Fruit fly (Drosophila melanogaster) S2 (cell line): ENCODE measurements around the gene CG9257.

ENCODE experiments used
- CG8478 ChIP-seq: fragments of >200 bp; optimal IDR thresholded peaks from 2 replicates; lab custom pipeline; 2018
- CTCF ChIP-seq, 2 experiments: fragments of >200 bp; optimal IDR thresholded peaks; 2 replicates each; lab custom pipeline; 2018

CG9257 gene

DNA sequence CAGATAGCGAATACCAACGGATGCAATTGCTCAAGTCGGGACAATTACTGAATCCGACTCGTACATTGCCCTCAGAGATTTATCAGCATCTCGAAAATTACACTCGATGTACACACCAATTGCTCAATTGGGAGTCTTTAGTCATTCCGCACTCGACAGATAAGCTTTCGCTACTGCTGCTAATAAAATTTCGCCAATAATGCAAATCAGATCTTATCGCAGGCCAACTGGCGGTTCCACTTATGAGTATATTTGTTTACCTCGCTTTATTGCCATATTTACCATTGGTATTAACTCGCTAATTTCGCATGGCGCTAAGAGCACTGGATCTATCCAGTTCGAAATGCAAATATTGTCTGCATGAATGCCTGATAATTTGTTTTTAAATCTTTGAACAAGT is 11.0 kb downstream of the CG9257 start:
- TF ChIP-seq CG8478 (lab: Kevin White, UChicago) (no peak), CTCF (optimal IDR thresholded peaks at IDR 0.05; lab: Kevin White, UChicago) (no peak)

DNA sequence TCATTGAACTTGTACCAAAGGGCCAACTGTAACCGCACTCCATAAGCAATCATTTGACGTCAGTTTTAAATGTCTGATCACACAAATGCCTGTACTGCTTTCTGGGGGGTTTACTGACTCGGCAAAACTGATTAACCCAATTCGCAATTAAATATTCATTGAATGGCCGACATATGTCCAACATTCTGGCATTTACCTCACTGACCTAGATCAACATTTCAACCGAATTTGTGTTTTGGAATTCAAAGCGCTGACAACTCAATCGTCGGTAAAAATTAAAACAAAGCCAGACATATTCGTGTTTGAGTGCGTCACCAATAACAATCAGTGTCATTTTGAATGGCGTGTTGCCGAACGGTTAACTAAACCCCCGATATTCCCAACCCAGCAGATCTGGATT is 13.1 kb downstream of the CG9257 start:
- TF ChIP-seq CTCF (optimal IDR thresholded peaks at IDR 0.05; lab: Kevin White, UChicago) (no peak), CG8478 (lab: Kevin White, UChicago) (no peak)

DNA sequence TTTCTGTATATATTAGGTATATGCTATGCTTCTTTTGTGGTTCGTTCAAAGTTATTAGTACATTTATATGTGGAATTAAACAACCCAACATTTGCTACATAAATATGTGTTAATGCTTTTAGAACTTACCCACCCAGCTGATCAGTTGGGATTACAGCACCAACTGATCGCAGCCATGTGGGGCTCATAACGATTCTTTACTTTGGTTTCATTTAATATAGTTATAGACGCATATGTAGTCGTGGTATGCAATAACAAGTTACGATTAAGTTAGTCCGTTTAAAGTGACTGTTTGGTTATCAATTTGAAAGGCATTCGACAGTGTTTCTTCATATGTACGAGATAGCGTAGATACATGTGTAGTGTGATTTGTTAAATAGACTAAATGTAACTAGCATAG is 33.2 kb downstream of the CG9257 start:
- TF ChIP-seq CG8478 (lab: Kevin White, UChicago) = no peak
- TF ChIP-seq CTCF (optimal IDR thresholded peaks at IDR 0.05; lab: Kevin White, UChicago) = no peak

DNA sequence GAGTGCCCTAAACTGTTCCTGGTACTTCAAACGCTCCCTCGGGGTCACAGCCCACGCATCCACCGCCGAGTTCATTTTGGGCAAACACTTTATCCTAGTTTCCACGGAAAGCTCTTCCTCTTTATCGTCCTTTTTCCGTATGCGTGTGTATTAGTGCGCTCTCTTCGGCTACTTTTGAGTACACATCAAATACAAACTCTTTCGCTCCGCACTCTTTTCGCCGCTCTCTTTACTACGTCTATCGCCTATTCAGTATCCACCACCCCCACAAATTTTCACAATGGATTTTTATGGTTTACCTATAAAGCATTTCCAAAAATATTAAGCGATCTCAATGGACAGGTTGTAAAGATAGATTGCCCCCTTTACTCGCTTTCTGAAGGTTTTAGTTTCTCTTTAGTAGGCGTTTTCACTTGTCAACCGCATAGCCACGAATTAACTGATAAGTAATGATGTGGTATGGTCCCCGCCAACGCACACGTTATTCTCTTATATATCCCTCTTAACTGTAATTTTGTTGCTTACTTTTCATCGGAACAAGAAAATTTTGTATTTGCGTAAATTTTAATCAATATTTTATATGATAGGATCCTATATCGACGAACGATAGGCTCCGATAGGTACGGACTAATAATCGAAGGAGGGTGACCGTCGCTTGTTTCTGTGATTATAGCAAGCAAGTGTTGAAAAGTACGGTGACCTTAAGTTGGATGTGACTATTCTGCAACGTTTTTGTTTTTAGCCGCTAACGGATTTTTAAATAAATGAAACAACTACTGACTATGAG is 39.4 kb downstream of the CG9257 start, which contains the start of gene Dap160:
Gene Dap160, minus strand, starts transcription at position 634 of the 787 bp plus-strand sequence.
- no peak for TF ChIP-seq CTCF (optimal IDR thresholded peaks at IDR 0.05; lab: Kevin White, UChicago)
- TF ChIP-seq CG8478 (lab: Kevin White, UChicago) = no peak

DNA sequence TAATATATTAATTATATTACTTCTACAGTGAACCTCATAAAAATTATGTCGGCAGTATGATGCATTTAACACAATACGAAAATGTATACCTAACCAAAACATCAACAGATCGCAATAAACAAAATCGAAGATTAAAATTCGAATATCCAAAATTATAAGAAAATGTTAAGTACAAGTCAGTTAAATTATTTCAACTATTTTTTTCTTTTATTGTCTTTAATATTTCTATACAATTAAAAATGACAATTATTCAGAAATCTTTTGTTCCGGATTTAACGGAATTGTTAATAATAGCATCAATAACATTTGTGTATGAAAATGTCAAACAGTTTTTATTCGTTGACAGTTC is 39.9 kb downstream of the CG9257 start:
- no peak for TF ChIP-seq CTCF (optimal IDR thresholded peaks at IDR 0.05; lab: Kevin White, UChicago)
- no peak for TF ChIP-seq CG8478 (lab: Kevin White, UChicago)

DNA sequence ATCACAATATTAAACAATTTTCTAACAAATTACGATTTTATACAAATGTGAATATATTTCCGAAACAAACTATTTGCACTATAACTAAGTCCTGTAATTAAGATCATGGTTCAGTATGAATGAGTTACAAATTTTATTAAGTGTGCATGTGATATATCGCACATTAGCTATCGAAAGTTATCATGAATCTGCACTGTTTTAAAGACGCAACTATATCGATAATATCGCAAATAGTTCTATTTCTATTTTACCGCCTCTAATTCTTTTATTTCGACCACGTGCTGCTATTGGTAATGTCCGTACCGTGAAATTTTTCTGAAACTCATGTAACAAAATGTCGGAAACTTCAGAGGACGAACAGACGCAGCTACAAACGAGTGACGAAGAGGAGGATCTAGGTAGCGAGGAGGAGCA is 40.4 kb downstream of the CG9257 start, which contains the start of gene pths:
Gene pths, plus strand, starts transcription at position 258 of the 414 bp plus-strand sequence.
- TF ChIP-seq CTCF (optimal IDR thresholded peaks at IDR 0.05; lab: Kevin White, UChicago) (no peak), CG8478 (lab: Kevin White, UChicago) (no peak)

DNA sequence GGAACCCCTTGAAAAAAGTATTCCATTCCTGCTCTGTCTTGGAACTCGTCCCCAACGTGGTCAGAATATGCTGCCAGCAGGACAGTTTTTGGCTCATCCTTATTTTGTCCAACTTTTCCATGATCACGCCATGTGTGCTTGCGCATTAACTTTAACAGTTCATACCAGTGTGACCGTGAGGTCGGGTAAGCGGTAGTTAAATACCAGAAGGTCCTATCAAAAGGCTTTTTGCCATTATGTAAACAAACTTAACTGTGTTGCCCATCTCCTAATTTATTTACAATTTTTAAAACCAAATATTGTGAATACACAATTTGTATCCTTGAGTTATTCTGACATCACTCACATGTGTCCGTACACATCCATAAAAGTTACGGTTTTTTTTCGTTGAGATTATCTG is 45.7 kb downstream of the CG9257 start, which contains the start of gene del:
Gene del, minus strand, starts transcription at position 305 of the 400 bp plus-strand sequence.
- TF ChIP-seq CG8478 (lab: Kevin White, UChicago) (no peak), CTCF (optimal IDR thresholded peaks at IDR 0.05; lab: Kevin White, UChicago) (no peak)

DNA sequence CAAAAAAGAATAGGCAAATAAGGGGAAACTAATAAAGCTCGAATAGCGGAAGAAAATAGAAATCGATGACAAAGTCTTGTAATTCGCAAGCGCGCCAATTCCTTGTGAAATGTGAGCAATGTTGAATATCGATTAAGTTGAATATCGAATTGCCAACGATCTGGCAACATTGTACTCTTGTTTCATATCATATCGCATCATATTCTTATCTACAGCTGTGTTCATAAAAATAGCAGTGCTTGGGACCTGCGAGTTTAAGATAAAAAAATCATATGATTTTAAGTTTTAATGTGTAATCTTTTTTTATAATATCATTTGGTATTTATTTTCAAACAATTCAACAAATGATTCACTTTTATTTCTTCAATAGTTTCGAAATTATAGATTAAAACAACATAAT is 46.5 kb downstream of the CG9257 start:
- no peak for TF ChIP-seq CG8478 (lab: Kevin White, UChicago)
- TF ChIP-seq CTCF (optimal IDR thresholded peaks at IDR 0.05; lab: Kevin White, UChicago) = no peak

DNA sequence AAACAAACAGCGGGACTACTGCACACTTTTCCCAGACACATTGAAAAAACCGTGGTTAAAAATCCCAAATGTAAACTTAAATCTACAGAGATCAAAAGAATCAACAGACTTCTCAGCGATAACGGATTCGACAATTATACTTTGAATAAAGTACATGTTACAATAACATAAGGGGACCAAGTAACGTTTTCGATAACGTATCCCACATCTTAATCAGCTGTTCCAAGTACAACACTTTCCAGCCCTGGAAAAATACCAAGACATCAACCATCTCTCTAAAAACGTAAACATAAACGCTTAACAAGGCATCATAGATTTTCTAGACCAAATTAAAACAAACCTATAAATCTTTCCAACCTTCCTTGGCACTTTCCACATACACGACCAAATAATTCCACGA is 51.3 kb downstream of the CG9257 start:
- TF ChIP-seq CTCF (optimal IDR thresholded peaks at IDR 0.05; lab: Kevin White, UChicago) (no peak), CG8478 (lab: Kevin White, UChicago) (no peak)
